Worm (Caenorhabditis elegans): Measurements from ENCODE around the gene K10H10.7.
A peak's percentile ranks its signal among the peaks of the same experiment; 100 is the strongest.

The K10H10.7 gene

DNA sequence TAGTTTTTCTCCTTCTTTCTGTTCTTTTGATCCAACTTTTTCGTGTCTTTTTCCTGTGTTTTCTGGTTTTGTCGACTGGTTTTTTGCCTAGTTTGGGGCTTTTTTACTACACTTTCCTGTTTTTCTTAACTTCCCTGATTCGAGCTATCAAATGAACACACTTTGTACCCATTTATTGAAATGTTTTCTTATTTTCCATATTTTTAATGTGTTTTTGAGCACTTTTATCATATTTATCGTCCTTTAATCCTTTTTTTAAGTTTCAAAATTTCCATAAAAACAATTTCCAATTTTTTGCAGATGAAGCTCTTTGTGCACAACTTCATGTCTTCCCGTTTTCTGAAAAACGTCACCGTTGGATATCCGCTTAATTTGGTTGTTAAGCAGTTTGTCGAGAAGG lies 26.5 kb upstream of the K10H10.7 start, which contains the start of gene C04H5.1:
Gene C04H5.1 (plus strand): TSS at position 301 of the 400 bp plus-strand sequence.
- TF ChIP-seq nhr-12 (tag; optimal IDR thresholded peaks at IDR 0.05) (no peak), pha-4 (tag; optimal IDR thresholded peaks at IDR 0.05) (no peak), mdl-1 (tag; optimal IDR thresholded peaks at IDR 0.05) (no peak), sea-2 (GFP tag; optimal IDR thresholded peaks at IDR 0.05) (no peak), ztf-11 (tag; optimal IDR thresholded peaks at IDR 0.05) (no peak), pqm-1 (tag; optimal IDR thresholded peaks at IDR 0.05) (no peak), mml-1 (tag; optimal IDR thresholded peaks at IDR 0.05) (no peak), fkh-2 (tag; optimal IDR thresholded peaks at IDR 0.05) (no peak), elt-3 (tag; optimal IDR thresholded peaks at IDR 0.05) (no peak), nhr-28 (tag; optimal IDR thresholded peaks at IDR 0.05) (no peak), nhr-25 (tag; optimal IDR thresholded peaks at IDR 0.05) (no peak), ZK546.5 (tag; optimal IDR thresholded peaks at IDR 0.05) (no peak), tbx-2 (tag; optimal IDR thresholded peaks at IDR 0.05) (no peak), ceh-28 (tag; optimal IDR thresholded peaks at IDR 0.05) (no peak), nfya-1 (tag; optimal IDR thresholded peaks at IDR 0.05; ENCODE audit: insufficient read depth) (no peak), nhr-76 (tag; optimal IDR thresholded peaks at IDR 0.05) (no peak), R02D3.7 (tag; optimal IDR thresholded peaks at IDR 0.05) (no peak)

DNA sequence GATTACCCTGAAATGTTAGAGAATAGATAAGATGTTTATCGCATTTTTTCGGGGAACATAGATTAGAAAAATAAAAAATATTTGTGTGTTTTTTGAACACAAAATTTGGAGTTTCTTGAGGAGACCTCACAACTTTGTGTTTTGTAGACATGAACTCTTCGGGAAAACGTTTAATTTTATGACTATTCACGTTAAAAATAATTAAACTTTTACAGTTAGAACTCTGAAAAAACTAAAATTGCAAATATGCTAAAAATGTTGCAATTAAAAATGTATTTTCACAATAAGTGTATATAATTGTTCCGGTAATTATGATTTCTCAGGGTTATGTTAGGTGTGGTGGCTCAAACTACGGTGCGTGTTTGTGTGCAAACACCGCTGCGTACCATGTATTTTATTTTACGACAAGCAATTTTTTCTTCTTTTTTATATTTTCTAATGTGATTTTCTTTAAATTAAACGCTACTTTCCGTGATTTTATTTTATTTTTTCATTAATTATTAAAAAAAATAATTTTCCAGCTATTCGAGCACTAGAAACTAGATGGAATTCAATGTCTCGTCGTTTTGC lies 20.9 kb upstream of the K10H10.7 start, which contains the start of the genes F57C2.5 and spat-1:
Gene F57C2.5 (minus strand): TSS at position 7 of the 570 bp plus-strand sequence.
Gene spat-1 (plus strand): TSS at position 520 of the 570 bp plus-strand sequence.
- peak; percentile 22 for TF ChIP-seq snpc-4 (tag; optimal IDR thresholded peaks at IDR 0.05)
- peak; percentile 52 for TF ChIP-seq elt-1 (tag; optimal IDR thresholded peaks at IDR 0.05)
- no peak for TF ChIP-seq nhr-28 (tag; optimal IDR thresholded peaks at IDR 0.05)
- no peak for TF ChIP-seq lin-39 (tag; optimal IDR thresholded peaks at IDR 0.05)
- peak; percentile 54 for TF ChIP-seq pqm-1 (tag; optimal IDR thresholded peaks at IDR 0.05)
- peak; percentile 79 for TF ChIP-seq pha-4 (tag; optimal IDR thresholded peaks at IDR 0.05)
- peak; percentile 55 for TF ChIP-seq hmg-11 (tag; optimal IDR thresholded peaks at IDR 0.05)
- TF ChIP-seq elt-2 (tag; optimal IDR thresholded peaks at IDR 0.05) = peak; percentile 83
- peak; percentile 10 for TF ChIP-seq jun-1 (tag; optimal IDR thresholded peaks at IDR 0.05)
- TF ChIP-seq skn-1 (tag; optimal IDR thresholded peaks at IDR 0.05) = peak; percentile 46
- TF ChIP-seq aly-2 (tag; optimal IDR thresholded peaks at IDR 0.05) = no peak
- TF ChIP-seq nhr-23 (tag; optimal IDR thresholded peaks at IDR 0.05) = peak; percentile 56
- TF ChIP-seq lin-15B (tag; optimal IDR thresholded peaks at IDR 0.05) = peak; percentile 66
- TF ChIP-seq nhr-25 (tag; optimal IDR thresholded peaks at IDR 0.05) = peak; percentile 12
- TF ChIP-seq nfya-1 (tag; optimal IDR thresholded peaks at IDR 0.05; ENCODE audit: insufficient read depth) = peak; percentile 74

DNA sequence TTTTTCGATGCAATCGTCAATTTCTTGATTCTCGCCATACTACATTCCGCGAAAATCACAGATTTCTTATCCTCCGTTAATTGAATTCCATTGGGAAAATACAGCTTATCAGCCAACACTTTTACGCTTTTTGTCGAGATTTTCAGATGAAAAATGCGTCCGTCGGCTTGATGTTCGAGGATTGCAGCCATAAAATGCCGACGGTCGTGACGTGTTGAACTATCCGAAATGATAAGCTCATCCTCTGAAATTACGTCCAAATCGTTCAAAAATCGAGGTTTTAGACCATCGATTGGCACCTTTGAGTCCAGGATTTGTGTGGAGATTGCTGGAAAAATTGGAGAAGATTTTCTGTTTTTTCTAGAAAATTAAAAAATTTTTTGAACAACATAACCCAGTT lies 19.6 kb upstream of the K10H10.7 start:
- TF ChIP-seq ceh-82 (tag; optimal IDR thresholded peaks at IDR 0.05) = no peak
- no peak for TF ChIP-seq fkh-2 (tag; optimal IDR thresholded peaks at IDR 0.05)
- TF ChIP-seq daf-12 (tag; optimal IDR thresholded peaks at IDR 0.05) = no peak
- TF ChIP-seq nhr-237 (tag; optimal IDR thresholded peaks at IDR 0.05) = no peak
- TF ChIP-seq skn-1 (tag; optimal IDR thresholded peaks at IDR 0.05) = no peak
- no peak for TF ChIP-seq R02D3.7 (tag; optimal IDR thresholded peaks at IDR 0.05)
- no peak for TF ChIP-seq ceh-28 (tag; optimal IDR thresholded peaks at IDR 0.05)
- TF ChIP-seq snpc-4 (tag; optimal IDR thresholded peaks at IDR 0.05) = no peak
- no peak for TF ChIP-seq fkh-10 (GFP tag; optimal IDR thresholded peaks at IDR 0.05)
- no peak for TF ChIP-seq elt-3 (tag; optimal IDR thresholded peaks at IDR 0.05)
- no peak for TF ChIP-seq ztf-11 (tag; optimal IDR thresholded peaks at IDR 0.05)

DNA sequence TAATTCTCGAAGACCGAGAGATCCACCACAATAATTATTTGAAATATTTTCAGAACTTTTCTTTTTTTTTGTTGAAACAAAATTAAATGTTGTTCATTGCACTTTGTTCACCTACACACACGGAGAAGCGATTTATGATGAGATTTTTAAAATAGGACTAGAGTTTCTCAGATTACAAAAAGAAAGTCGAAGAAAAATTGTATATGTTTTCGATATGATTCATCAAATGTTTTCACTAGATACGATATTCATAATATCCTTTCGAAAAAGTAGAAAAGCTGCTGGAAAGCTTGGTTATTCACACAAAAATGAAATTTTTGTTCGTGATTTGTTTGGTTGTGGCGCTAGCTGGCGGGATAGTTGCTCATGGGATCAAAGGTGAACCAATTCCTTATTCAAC lies 17.6 kb upstream of the K10H10.7 start, which contains the start of gene F57C2.4:
Gene F57C2.4 (plus strand): TSS at position 301 of the 400 bp plus-strand sequence.
- TF ChIP-seq ceh-16 (tag; optimal IDR thresholded peaks at IDR 0.05) = no peak
- no peak for TF ChIP-seq eor-1 (tag; optimal IDR thresholded peaks at IDR 0.05)
- no peak for TF ChIP-seq lin-15B (tag; optimal IDR thresholded peaks at IDR 0.05)
- no peak for TF ChIP-seq ama-1 (optimal IDR thresholded peaks at IDR 0.05)
- TF ChIP-seq nhr-25 (tag; optimal IDR thresholded peaks at IDR 0.05) = no peak
- TF ChIP-seq egl-5 (tag; optimal IDR thresholded peaks at IDR 0.05) = no peak
- no peak for TF ChIP-seq daf-12 (tag; optimal IDR thresholded peaks at IDR 0.05)
- no peak for TF ChIP-seq ztf-11 (tag; optimal IDR thresholded peaks at IDR 0.05)
- no peak for TF ChIP-seq skn-1 (tag; optimal IDR thresholded peaks at IDR 0.05)
- no peak for TF ChIP-seq jun-1 (tag; optimal IDR thresholded peaks at IDR 0.05)
- TF ChIP-seq fkh-10 (GFP tag; optimal IDR thresholded peaks at IDR 0.05) = no peak

All from whole organism, L3 larva.